Worm (Caenorhabditis elegans) whole organism, L1 larva: ENCODE results near the gene gcy-5.

Source experiments
- C16A3.4 ChIP-seq: fragments of 150-350 bp; optimal IDR thresholded peaks from 2 replicates; lab custom pipeline; 2014; ENCODE audit warnings: missing biosample characterization, missing genetic modification characterization
- C34B4.2 ChIP-seq: sonication (generic microtip); optimal IDR thresholded peaks from 2 replicates; lab custom pipeline; 2017; ENCODE audit warnings: mild to moderate bottlenecking, missing genetic modification characterization, missing compliant biosample characterization
- aha-1 ChIP-seq: fragments of 150-350 bp; optimal IDR thresholded peaks from 2 replicates; lab custom pipeline; 2014; ENCODE audit warnings: missing biosample characterization, missing genetic modification characterization
- alr-1 ChIP-seq: fragments of 200-800 bp; sonication (Bioruptor generic); optimal IDR thresholded peaks from 2 replicates; lab custom pipeline; 2018; ENCODE audit warnings: borderline replicate concordance, mild to moderate bottlenecking, missing genetic modification characterization, missing compliant biosample characterization
- aly-2 ChIP-seq: fragments of 150-350 bp; optimal IDR thresholded peaks from 2 replicates; lab custom pipeline; 2014; ENCODE audit warnings: missing biosample characterization, missing genetic modification characterization
- blmp-1 ChIP-seq: fragments of 150-350 bp; optimal IDR thresholded peaks from 2 replicates; lab custom pipeline; 2014; ENCODE audit warnings: missing biosample characterization, missing genetic modification characterization
- ceh-88 ChIP-seq: fragments of 200-800 bp; sonication (Bioruptor generic); IDR thresholded peaks from 2 replicates; pipeline ENCODE4 v1.3.6; 2022; ENCODE audit warnings: missing genetic modification characterization, missing compliant biosample characterization
- ceh-90 ChIP-seq: sonication (generic microtip); optimal IDR thresholded peaks from 2 replicates; lab custom pipeline; 2016; ENCODE audit warnings: missing genetic modification characterization, missing compliant biosample characterization
- ces-1 ChIP-seq: fragments of 150-350 bp; optimal IDR thresholded peaks from 2 replicates; lab custom pipeline; 2014; ENCODE audit warnings: missing biosample characterization, missing genetic modification reagents, missing genetic modification characterization
- dpl-1 ChIP-seq, 3 experiments: fragments of 150-350 bp in 2 of 3; sonication (generic microtip) in 1 of 3; optimal IDR thresholded peaks; 2 replicates each; lab custom pipeline; 2014 to 2017; ENCODE audit warnings: missing biosample characterization in 3 of 3, missing genetic modification characterization in 3 of 3, missing genetic modification reagents in 3 of 3
- efl-1 ChIP-seq, 4 experiments: fragments of 150-350 bp; optimal IDR thresholded peaks in 3 of 4; peaks in 1 of 4; 1 replicate in 1 of 4; 2 replicates in 3 of 4; lab custom pipeline; 2014; ENCODE audit warnings: missing biosample characterization in 2 of 4, missing genetic modification characterization in 2 of 4, missing genetic modification reagents in 2 of 4
- efl-3 ChIP-seq: fragments of 200-800 bp; sonication (Bioruptor generic); optimal IDR thresholded peaks from 2 replicates; lab custom pipeline; 2018; ENCODE audit warnings: mild to moderate bottlenecking, missing genetic modification characterization, missing compliant biosample characterization
- egl-13 ChIP-seq: sonication (generic microtip); optimal IDR thresholded peaks from 2 replicates; lab custom pipeline; 2016; ENCODE audit warnings: missing genotype, missing genetic modification reagents, missing genetic modification characterization, missing compliant biosample characterization
- elt-3 ChIP-seq, 6 experiments: fragments of 150-350 bp in 1 of 6; sonication (generic microtip); optimal IDR thresholded peaks; 2 replicates each; lab custom pipeline; 2017 to 2018; ENCODE audit warnings: missing biosample characterization in 6 of 6, missing genetic modification characterization in 6 of 6, inconsistent platforms in 1 of 6
- ets-5 ChIP-seq: fragments of 200-800 bp; sonication (Bioruptor generic); IDR thresholded peaks from 2 replicates; pipeline ENCODE4 v1.3.6; 2022; ENCODE audit warnings: missing genetic modification characterization, missing compliant biosample characterization
- fkh-4 ChIP-seq: sonication (generic microtip); optimal IDR thresholded peaks from 2 replicates; lab custom pipeline; 2016; ENCODE audit warnings: missing compliant biosample characterization, missing genetic modification characterization, borderline replicate concordance
- fkh-8 ChIP-seq: sonication (generic microtip); optimal IDR thresholded peaks from 2 replicates; lab custom pipeline; 2016; ENCODE audit warnings: mild to moderate bottlenecking, missing genetic modification characterization, missing compliant biosample characterization
- fos-1 ChIP-seq: fragments of 150-350 bp; optimal IDR thresholded peaks from 2 replicates; lab custom pipeline; 2014; ENCODE audit warnings: missing biosample characterization, missing genetic modification characterization
- grh-1 ChIP-seq: fragments of 200-800 bp; sonication (Bioruptor generic); IDR thresholded peaks from 2 replicates; pipeline ENCODE4 v1.3.6; 2022; ENCODE audit warnings: missing genetic modification reagents, missing genetic modification characterization, missing compliant biosample characterization
- hlh-17 ChIP-seq: fragments of 200-800 bp; sonication (Bioruptor generic); optimal IDR thresholded peaks from 2 replicates; lab custom pipeline; 2018; ENCODE audit warnings: missing genetic modification characterization, mild to moderate bottlenecking, missing compliant biosample characterization, moderate library complexity, borderline replicate concordance
- hlh-4 ChIP-seq: sonication (generic microtip); optimal IDR thresholded peaks from 2 replicates; lab custom pipeline; 2016; ENCODE audit warnings: mild to moderate bottlenecking, missing genetic modification characterization, missing compliant biosample characterization
- isw-1 ChIP-seq: fragments of 200-800 bp; sonication (Bioruptor generic); IDR thresholded peaks from 2 replicates; pipeline ENCODE4 v1.3.6; 2022; ENCODE audit warnings: missing genetic modification characterization, missing compliant biosample characterization
- jun-1 ChIP-seq: fragments of 150-350 bp; optimal IDR thresholded peaks from 2 replicates; lab custom pipeline; 2014; ENCODE audit warnings: missing biosample characterization, missing genetic modification reagents, missing genetic modification characterization
- lin-15B ChIP-seq: fragments of 150-350 bp; sonication (generic microtip); optimal IDR thresholded peaks from 3 replicates; lab custom pipeline; 2014; ENCODE audit warnings: missing biosample characterization, missing genetic modification characterization
- lsy-2 ChIP-seq, 2 experiments: fragments of 150-350 bp; optimal IDR thresholded peaks; 2 replicates each; lab custom pipeline; 2014; ENCODE audit warnings: missing biosample characterization in 2 of 2, missing genetic modification characterization in 2 of 2
- mdl-1 ChIP-seq, 2 experiments: fragments of 150-350 bp; optimal IDR thresholded peaks; 2 replicates each; lab custom pipeline; 2014 to 2017; ENCODE audit warnings: missing biosample characterization in 2 of 2, missing genetic modification characterization in 2 of 2, inconsistent platforms in 1 of 2
- mep-1 ChIP-seq: fragments of 150-350 bp; optimal IDR thresholded peaks from 2 replicates; lab custom pipeline; 2014; ENCODE audit warnings: missing biosample characterization, missing genetic modification characterization
- nhr-11 ChIP-seq: fragments of 150-350 bp; optimal IDR thresholded peaks from 2 replicates; lab custom pipeline; 2014; ENCODE audit warnings: missing biosample characterization, missing genetic modification characterization
- nhr-12 ChIP-seq: sonication (generic microtip); optimal IDR thresholded peaks from 2 replicates; lab custom pipeline; 2017; ENCODE audit warnings: missing biosample characterization, missing genetic modification characterization
- nhr-20 ChIP-seq: sonication (generic microtip); optimal IDR thresholded peaks from 2 replicates; lab custom pipeline; 2016; ENCODE audit warnings: mild to moderate bottlenecking, missing genetic modification characterization, missing compliant biosample characterization
- nhr-71 ChIP-seq: sonication (generic microtip); optimal IDR thresholded peaks from 2 replicates; lab custom pipeline; 2016; ENCODE audit warnings: mild to moderate bottlenecking, missing genetic modification characterization, moderate library complexity, missing compliant biosample characterization
- nhr-76 ChIP-seq: sonication (generic microtip); optimal IDR thresholded peaks from 2 replicates; lab custom pipeline; 2017; ENCODE audit warnings: missing biosample characterization, missing genetic modification characterization
- nhr-77 ChIP-seq: fragments of 150-350 bp; optimal IDR thresholded peaks from 2 replicates; lab custom pipeline; 2014; ENCODE audit warnings: missing biosample characterization, missing genetic modification characterization
- nhr-84 ChIP-seq: sonication (generic microtip); optimal IDR thresholded peaks from 2 replicates; lab custom pipeline; 2017; ENCODE audit warnings: missing biosample characterization, missing genetic modification characterization
- nhr-85 ChIP-seq: sonication (generic microtip); peaks from one replicate; lab custom pipeline; 2016; ENCODE audit warnings: missing genetic modification characterization, inconsistent platforms, missing compliant biosample characterization
- pag-3 ChIP-seq: sonication (generic microtip); optimal IDR thresholded peaks from 2 replicates; lab custom pipeline; 2017; ENCODE audit warnings: missing genetic modification characterization, mild to moderate bottlenecking, missing compliant biosample characterization, antibody characterized with exemption, borderline replicate concordance; ENCODE audit not compliant: insufficient read depth
- pax-3 ChIP-seq: fragments of 200-800 bp; sonication (Bioruptor generic); optimal IDR thresholded peaks from 2 replicates; lab custom pipeline; 2018; ENCODE audit warnings: mild to moderate bottlenecking, missing genetic modification characterization, moderate library complexity, missing compliant biosample characterization
- rnt-1 ChIP-seq: sonication (generic microtip); optimal IDR thresholded peaks from 2 replicates; lab custom pipeline; 2016; ENCODE audit warnings: mild to moderate bottlenecking, missing genetic modification characterization, moderate library complexity, missing compliant biosample characterization
- snpc-4 ChIP-seq: fragments of 150-350 bp; optimal IDR thresholded peaks from 2 replicates; lab custom pipeline; 2014; ENCODE audit warnings: missing biosample characterization, missing genetic modification characterization
- sox-4 ChIP-seq: sonication (generic microtip); optimal IDR thresholded peaks from 2 replicates; lab custom pipeline; 2016; ENCODE audit warnings: missing genetic modification characterization, missing compliant biosample characterization
- sptf-1 ChIP-seq: fragments of 150-350 bp; optimal IDR thresholded peaks from 2 replicates; lab custom pipeline; 2014; ENCODE audit warnings: missing biosample characterization, missing genetic modification characterization
- swsn-7 ChIP-seq: sonication (generic microtip); optimal IDR thresholded peaks from 2 replicates; lab custom pipeline; 2016; ENCODE audit warnings: missing genetic modification characterization, missing compliant biosample characterization
- tbx-2 ChIP-seq: sonication (generic microtip); optimal IDR thresholded peaks from 2 replicates; lab custom pipeline; 2016; ENCODE audit warnings: missing genetic modification characterization, missing compliant biosample characterization
- tlp-1 ChIP-seq: fragments of 150-350 bp; optimal IDR thresholded peaks from 2 replicates; lab custom pipeline; 2014; ENCODE audit warnings: missing biosample characterization, missing genetic modification characterization
- unc-130 ChIP-seq: fragments of 150-350 bp; optimal IDR thresholded peaks from 2 replicates; lab custom pipeline; 2017; ENCODE audit warnings: missing biosample characterization, missing genetic modification characterization, inconsistent platforms
- unc-62 ChIP-seq: fragments of 150-350 bp; optimal IDR thresholded peaks from 2 replicates; lab custom pipeline; 2014; ENCODE audit warnings: missing biosample characterization, missing genetic modification reagents, missing genetic modification characterization
- unc-86 ChIP-seq: sonication (generic microtip); optimal IDR thresholded peaks from 2 replicates; lab custom pipeline; 2016; ENCODE audit warnings: missing genetic modification characterization, missing compliant biosample characterization
- vab-15 ChIP-seq: sonication (generic microtip); optimal IDR thresholded peaks from 2 replicates; lab custom pipeline; 2017; ENCODE audit warnings: missing genotype, mild to moderate bottlenecking, missing genetic modification characterization, missing compliant biosample characterization
- xbp-1 ChIP-seq: sonication (generic microtip); optimal IDR thresholded peaks from 2 replicates; lab custom pipeline; 2016; ENCODE audit warnings: missing genetic modification characterization, missing compliant biosample characterization
- ztf-4 ChIP-seq: fragments of 150-350 bp; optimal IDR thresholded peaks from 2 replicates; lab custom pipeline; 2014; ENCODE audit warnings: missing biosample characterization, missing genetic modification characterization

Gene gcy-5

ce11 chrII:10300954-10301353 is 15.1 kb downstream of the gcy-5 start, which contains the start of gene mdt-22 (continued):
- TF ChIP-seq nhr-11: no peak
- TF ChIP-seq aha-1: no peak
- TF ChIP-seq nhr-85 (tag; lab: Kevin White, UChicago): peak; percentile 82
- TF ChIP-seq tlp-1: no peak
- TF ChIP-seq fos-1 (tag; lab: Kevin White, UChicago): no peak
- TF ChIP-seq snpc-4 (tag; lab: Kevin White, UChicago): peak; percentile 45
- TF ChIP-seq ces-1 (GFP tag; lab: Kevin White, UChicago): no peak
- TF ChIP-seq mdl-1 (tag; optimal IDR thresholded peaks at IDR 0.05; lab: Kevin White, UChicago): peak in 1 of 2 experiments; percentile 51
- no peak for TF ChIP-seq sptf-1 (tag; lab: Kevin White, UChicago)
- peak; percentile 82 to 86 for TF ChIP-seq lsy-2 (tag; optimal IDR thresholded peaks at IDR 0.05; lab: Kevin White, UChicago)
- peak; percentile 97 to 98 (median 97) for TF ChIP-seq dpl-1 (GFP tag; optimal IDR thresholded peaks at IDR 0.05; lab: Kevin White, UChicago)
- no peak for TF ChIP-seq ztf-4
- peak; percentile 64 for TF ChIP-seq aly-2 (tag; lab: Kevin White, UChicago)
- TF ChIP-seq jun-1: peak; percentile 55
- no peak for TF ChIP-seq nhr-12 (tag; lab: Kevin White, UChicago)
- no peak for TF ChIP-seq C34B4.2 (tag; lab: Kevin White, UChicago)
- TF ChIP-seq egl-13 (tag; lab: Kevin White, UChicago): peak; percentile 66
- TF ChIP-seq nhr-71 (tag; lab: Kevin White, UChicago): peak; percentile 83
- no peak for TF ChIP-seq alr-1 (tag; lab: Kevin White, UChicago)
- no peak for TF ChIP-seq hlh-17 (GFP tag; lab: Kevin White, UChicago)
- TF ChIP-seq mep-1: peak; percentile 91
- peak; percentile 77 for TF ChIP-seq nhr-20 (tag; lab: Kevin White, UChicago)
- TF ChIP-seq unc-86: peak; percentile 71
- peak in 2 of 6 experiments; percentile 2 to 4 for TF ChIP-seq elt-3 (tag; optimal IDR thresholded peaks at IDR 0.05; lab: Kevin White, UChicago)
- no peak for TF ChIP-seq nhr-84 (tag; lab: Kevin White, UChicago)
- TF ChIP-seq ceh-88 (GFP tag; lab: Robert Waterston, UW): no peak
- peak; percentile 28 for TF ChIP-seq ceh-90 (tag; lab: Kevin White, UChicago)
- TF ChIP-seq isw-1: peak; percentile 78
- peak; percentile 87 to 97 for TF ChIP-seq efl-1 (optimal IDR thresholded peaks at IDR 0.05; lab: Kevin White, UChicago)
- TF ChIP-seq efl-1 (GFP tag; optimal IDR thresholded peaks at IDR 0.05 in 1 of 2; lab: Kevin White, UChicago): peak; percentile 97 to 99
- TF ChIP-seq swsn-7 (tag; lab: Kevin White, UChicago): peak; percentile 80
- peak; percentile 52 for TF ChIP-seq blmp-1
- TF ChIP-seq unc-130 (tag; lab: Kevin White, UChicago): peak; percentile 45
- TF ChIP-seq rnt-1 (tag; lab: Kevin White, UChicago): peak; percentile 89
- TF ChIP-seq lin-15B: peak; percentile 85
- TF ChIP-seq xbp-1 (tag; lab: Kevin White, UChicago): peak; percentile 71
- TF ChIP-seq vab-15 (tag; lab: Kevin White, UChicago): peak; percentile 68

DNA sequence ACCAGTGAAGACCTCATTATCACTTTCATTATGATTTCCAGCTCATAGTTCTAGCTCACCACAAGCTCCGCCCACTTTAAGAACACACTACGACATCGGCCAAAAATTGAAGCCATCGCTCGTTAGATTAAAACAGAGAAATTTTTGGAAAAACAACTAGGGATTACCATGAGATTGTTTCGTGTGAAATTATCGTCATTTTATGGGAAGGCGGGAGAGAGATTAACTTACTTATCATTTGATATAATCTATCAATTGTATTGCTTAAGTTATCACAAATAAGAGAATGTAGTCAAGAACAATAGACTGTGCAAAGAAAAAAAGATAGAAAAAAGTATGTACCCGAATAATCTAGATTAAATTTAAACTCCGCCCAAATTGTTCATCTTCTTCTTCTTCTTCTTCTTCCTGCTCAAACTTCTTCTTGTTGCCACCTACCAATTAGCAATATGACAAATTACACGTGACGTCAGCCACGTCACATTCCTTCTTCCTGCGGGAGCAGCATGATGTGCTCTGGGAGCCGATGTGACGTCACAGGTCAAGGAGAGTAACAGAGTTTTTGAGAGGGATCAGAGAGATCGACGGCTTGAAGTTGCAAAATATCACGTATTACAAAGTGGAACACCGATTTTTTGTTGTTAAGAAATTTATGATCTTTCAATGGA is 15.8 kb downstream of the gcy-5 start, which contains the start of gene nep-26:
nep-26 (minus strand) TSS at position 51 of the 668 bp plus-strand sequence.
- no peak for TF ChIP-seq nhr-76 (tag; lab: Kevin White, UChicago)
- TF ChIP-seq pag-3: no peak
- no peak for TF ChIP-seq sptf-1 (tag; lab: Kevin White, UChicago)
- TF ChIP-seq fkh-4: no peak
- TF ChIP-seq unc-62: no peak
- no peak for TF ChIP-seq ets-5
- no peak for TF ChIP-seq nhr-77
- TF ChIP-seq tbx-2 (tag; lab: Kevin White, UChicago): peak; percentile 41
- peak; percentile 37 for TF ChIP-seq swsn-7 (tag; lab: Kevin White, UChicago)
- TF ChIP-seq xbp-1 (tag; lab: Kevin White, UChicago): peak; percentile 52
- no peak for TF ChIP-seq fos-1 (tag; lab: Kevin White, UChicago)
- TF ChIP-seq hlh-4 (tag; lab: Kevin White, UChicago): no peak
- TF ChIP-seq egl-13 (tag; lab: Kevin White, UChicago): no peak
- TF ChIP-seq grh-1 (GFP tag; lab: Robert Waterston, UW): no peak
- no peak for TF ChIP-seq snpc-4 (tag; lab: Kevin White, UChicago)
- TF ChIP-seq efl-1 (optimal IDR thresholded peaks at IDR 0.05; lab: Kevin White, UChicago): peak in 1 of 2 experiments; percentile 39
- TF ChIP-seq efl-1 (GFP tag; optimal IDR thresholded peaks at IDR 0.05 in 1 of 2; lab: Kevin White, UChicago): no peak
- no peak for TF ChIP-seq C16A3.4 (tag; lab: Kevin White, UChicago)
- no peak for TF ChIP-seq fkh-8
- no peak for TF ChIP-seq efl-3 (GFP tag; lab: Kevin White, UChicago)
- peak; percentile 21 to 40 for TF ChIP-seq lsy-2 (tag; optimal IDR thresholded peaks at IDR 0.05; lab: Kevin White, UChicago)
- TF ChIP-seq sox-4: no peak
- TF ChIP-seq C34B4.2 (tag; lab: Kevin White, UChicago): no peak
- no peak for TF ChIP-seq pax-3 (tag; lab: Kevin White, UChicago)
